Fruit fly (Drosophila melanogaster) whole organism, pupa: ENCODE results near the gene sog.

Source experiments
- CG10348 ChIP-seq: fragments of 200-800 bp; sonication (Bioruptor generic); IDR thresholded peaks from 2 replicates; pipeline ENCODE4 v1.3.6; 2022; ENCODE audit warnings: missing biosample characterization, missing genetic modification characterization
- CG12605 ChIP-seq: fragments of 200-800 bp; sonication (Bioruptor generic); IDR thresholded peaks from 2 replicates; pipeline ENCODE4 v1.3.6; 2022; ENCODE audit warnings: missing biosample characterization, missing genetic modification characterization
- CG13204 ChIP-seq: fragments of 200-800 bp; sonication (Bioruptor generic); optimal IDR thresholded peaks from 2 replicates; lab custom pipeline; 2018; ENCODE audit warnings: missing biosample characterization, mild to moderate bottlenecking, missing genetic modification characterization, moderate library complexity
- CG14655 ChIP-seq: fragments of 200-800 bp; sonication (Bioruptor generic); optimal IDR thresholded peaks from 3 replicates; lab custom pipeline; 2017; ENCODE audit warnings: mild to moderate bottlenecking, missing biosample characterization, missing genetic modification reagents, missing genetic modification characterization
- CG15710 ChIP-seq: fragments of 200-800 bp; sonication (Bioruptor generic); optimal IDR thresholded peaks from 2 replicates; lab custom pipeline; 2018; ENCODE audit warnings: missing biosample characterization, mild to moderate bottlenecking, missing genetic modification characterization, moderate library complexity
- CG17806 ChIP-seq: fragments of 200-800 bp; sonication (Bioruptor generic); optimal IDR thresholded peaks from 2 replicates; lab custom pipeline; 2018; ENCODE audit warnings: missing biosample characterization, mild to moderate bottlenecking, missing genetic modification characterization, moderate library complexity
- CG32121 ChIP-seq: fragments of 200-800 bp; sonication (Bioruptor generic); IDR thresholded peaks from 2 replicates; pipeline ENCODE4 v1.3.6; 2022; ENCODE audit warnings: missing biosample characterization, missing genetic modification characterization
- CG34367 ChIP-seq: fragments of 200-800 bp; sonication (Bioruptor generic); optimal IDR thresholded peaks from 2 replicates; lab custom pipeline; 2018; ENCODE audit warnings: missing biosample characterization, mild to moderate bottlenecking, missing genetic modification characterization
- CG4496 ChIP-seq: fragments of 200-800 bp; sonication (Bioruptor generic); IDR thresholded peaks from 3 replicates; pipeline ENCODE4 v1.3.6; 2022; ENCODE audit warnings: missing biosample characterization, missing genetic modification characterization
- CG8159 ChIP-seq: fragments of 200-800 bp; sonication (Bioruptor generic); optimal IDR thresholded peaks from 3 replicates; lab custom pipeline; 2018; ENCODE audit warnings: missing biosample characterization, mild to moderate bottlenecking, missing genetic modification characterization, moderate library complexity
- CG8301 ChIP-seq: fragments of 200-800 bp; sonication (Bioruptor generic); optimal IDR thresholded peaks from 2 replicates; lab custom pipeline; 2018; ENCODE audit warnings: missing biosample characterization, mild to moderate bottlenecking, missing genetic modification characterization
- CG9948 ChIP-seq: fragments of 200-800 bp; sonication (Bioruptor generic); optimal IDR thresholded peaks from 2 replicates; lab custom pipeline; 2018; ENCODE audit warnings: missing biosample characterization, mild to moderate bottlenecking, missing genetic modification characterization, moderate library complexity
- D1 ChIP-seq: fragments of 200-800 bp; sonication (Bioruptor generic); optimal IDR thresholded peaks from 2 replicates; lab custom pipeline; 2018; ENCODE audit warnings: missing biosample characterization, mild to moderate bottlenecking, missing genetic modification characterization, moderate library complexity
- EcR ChIP-seq: fragments of 200-800 bp; sonication (Bioruptor generic); optimal IDR thresholded peaks from 3 replicates; lab custom pipeline; 2019; ENCODE audit warnings: missing biosample characterization, missing genetic modification characterization, mild to moderate bottlenecking, moderate library complexity, missing genetic modification reagents
- Ets98B ChIP-seq: fragments of 200-800 bp; sonication (Bioruptor generic); IDR thresholded peaks from 2 replicates; pipeline ENCODE4 v1.3.6; 2022; ENCODE audit warnings: missing biosample characterization, missing genetic modification characterization
- Pif1A ChIP-seq: fragments of 200-800 bp; sonication (Bioruptor generic); optimal IDR thresholded peaks from 3 replicates; lab custom pipeline; 2016; ENCODE audit warnings: missing biosample characterization, missing genetic modification characterization
- Pif1B ChIP-seq: fragments of 200-800 bp; sonication (Bioruptor generic); optimal IDR thresholded peaks from 3 replicates; lab custom pipeline; 2016; ENCODE audit warnings: missing biosample characterization, missing genetic modification characterization
- Snoo ChIP-seq: fragments of 200-800 bp; sonication (Bioruptor generic); optimal IDR thresholded peaks from 3 replicates; lab custom pipeline; 2017; ENCODE audit warnings: missing biosample characterization, mild to moderate bottlenecking, missing genetic modification characterization, inconsistent platforms
- fd96Ca ChIP-seq: fragments of 200-800 bp; sonication (Bioruptor generic); IDR thresholded peaks from 3 replicates; pipeline ENCODE4 v1.3.6; 2022; ENCODE audit warnings: missing biosample characterization, missing genetic modification characterization
- gl ChIP-seq: fragments of 200-800 bp; sonication (Bioruptor generic); optimal IDR thresholded peaks from 2 replicates; lab custom pipeline; 2018; ENCODE audit warnings: missing biosample characterization, mild to moderate bottlenecking, missing genetic modification characterization
- rn ChIP-seq: fragments of 200-800 bp; sonication (Bioruptor generic); IDR thresholded peaks from 2 replicates; pipeline ENCODE4 v1.3.6; 2022; ENCODE audit warnings: missing biosample characterization, missing genetic modification characterization

sog gene

dm6 chrX:15623809-15624208 is 9.4 kb downstream of the sog start:
- TF ChIP-seq rn (GFP tag; lab: Robert Waterston, UW): no peak
- TF ChIP-seq CG17806 (tag; lab: Kevin White, UChicago): no peak
- no peak for TF ChIP-seq CG14655 (GFP tag; lab: Kevin White, UChicago)
- no peak for TF ChIP-seq CG34367
- no peak for TF ChIP-seq EcR (GFP tag; lab: Kevin White, UChicago)
- no peak for TF ChIP-seq Pif1A (GFP tag; lab: Kevin White, UChicago)
- TF ChIP-seq CG8301 (tag; lab: Kevin White, UChicago): no peak

- TF ChIP-seq CG4496 (GFP tag; lab: Robert Waterston, UW): peak; percentile 95
- TF ChIP-seq Pif1B (GFP tag; lab: Kevin White, UChicago): peak; percentile 83
- TF ChIP-seq Pif1A (GFP tag; lab: Kevin White, UChicago): peak; percentile 86
- no peak for TF ChIP-seq D1
- peak; percentile 53 for TF ChIP-seq gl (tag; lab: Kevin White, UChicago)
- peak; percentile 90 for TF ChIP-seq Ets98B (GFP tag; lab: Robert Waterston, UW)
- TF ChIP-seq rn (GFP tag; lab: Robert Waterston, UW): peak; percentile 62; the same call in 1 of the 2 replicates
- TF ChIP-seq CG14655 (GFP tag; lab: Kevin White, UChicago): peak; percentile 82
- peak; percentile 60 for TF ChIP-seq CG34367
- TF ChIP-seq fd96Ca: peak; percentile 90
- TF ChIP-seq CG8159: peak; percentile 68
- TF ChIP-seq CG15710: peak; percentile 69
- TF ChIP-seq EcR (GFP tag; lab: Kevin White, UChicago): no peak
- TF ChIP-seq Snoo (tag; lab: Kevin White, UChicago): peak; percentile 74
- TF ChIP-seq CG10348 (GFP tag; lab: Robert Waterston, UW): 0 out of 2 replicates have a peak, but pooled peaks have one; percentile 5
- TF ChIP-seq CG8301 (tag; lab: Kevin White, UChicago): peak; percentile 80
- peak; percentile 57 for TF ChIP-seq CG13204
- peak; percentile 91 for TF ChIP-seq CG32121 (GFP tag; lab: Robert Waterston, UW)
- TF ChIP-seq CG12605 (GFP tag; lab: Robert Waterston, UW): peak; percentile 90
- TF ChIP-seq CG17806 (tag; lab: Kevin White, UChicago): peak; percentile 62
- TF ChIP-seq CG9948 (tag; lab: Kevin White, UChicago): peak; percentile 55
- TF ChIP-seq, all 21 proteins: peak for 19
Measured at dm6 chrX:15622970-15623402, 10.2 kb downstream of the sog start.

DNA sequence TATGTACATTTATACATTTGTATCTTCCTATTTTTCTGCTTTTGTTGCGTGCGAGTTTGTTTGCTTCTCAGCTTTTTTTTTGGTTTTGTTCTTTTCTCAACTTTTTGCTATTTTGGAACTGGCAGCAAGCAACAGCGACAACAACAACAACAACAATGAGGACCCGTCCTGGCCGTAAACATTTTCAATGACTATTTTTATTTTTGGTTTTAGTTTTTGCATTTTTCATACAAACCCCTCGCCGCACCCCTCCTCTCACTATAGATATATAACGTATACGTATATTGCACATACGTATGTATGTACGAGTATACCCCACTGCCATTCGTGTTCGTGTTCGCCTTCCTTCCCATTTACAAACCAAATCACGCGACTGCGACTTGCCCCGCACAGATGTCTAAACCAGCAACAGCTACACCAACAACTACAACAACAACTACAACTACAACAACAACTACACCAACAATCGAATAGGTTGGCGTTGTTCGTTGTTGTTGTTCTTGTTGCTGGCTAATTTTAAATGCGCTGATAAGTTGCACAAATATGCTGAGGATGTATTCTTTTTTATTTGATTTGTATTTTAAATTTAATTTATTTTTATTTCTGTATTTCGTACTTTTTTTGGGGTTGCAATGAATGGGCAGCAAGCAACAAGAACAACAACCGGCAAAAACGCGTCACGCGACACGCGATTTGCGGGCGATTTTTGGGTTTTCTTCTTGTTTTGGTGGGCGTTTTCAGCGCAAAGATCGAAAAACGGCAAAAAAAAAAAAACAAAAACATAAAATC is 12.6 kb downstream of the sog start:
- TF ChIP-seq CG13204 (peak; percentile 57), CG17806 (tag; lab: Kevin White, UChicago) (peak; percentile 6), CG34367 (peak; percentile 34), D1 (no peak), Snoo (tag; lab: Kevin White, UChicago) (no peak), CG12605 (GFP tag; lab: Robert Waterston, UW) (peak; percentile 75; the same call in 1 of the 2 replicates), Ets98B (GFP tag; lab: Robert Waterston, UW) (peak; percentile 44), CG4496 (GFP tag; lab: Robert Waterston, UW) (peak; percentile 76), CG9948 (tag; lab: Kevin White, UChicago) (no peak), gl (tag; lab: Kevin White, UChicago) (peak; percentile 59), EcR (GFP tag; lab: Kevin White, UChicago) (no peak), CG14655 (GFP tag; lab: Kevin White, UChicago) (peak; percentile 67), Pif1B (GFP tag; lab: Kevin White, UChicago) (peak; percentile 3), CG8301 (tag; lab: Kevin White, UChicago) (peak; percentile 52), CG32121 (GFP tag; lab: Robert Waterston, UW) (peak; percentile 64), fd96Ca (peak; percentile 78), Pif1A (GFP tag; lab: Kevin White, UChicago) (peak; percentile 4), CG10348 (GFP tag; lab: Robert Waterston, UW) (no peak), rn (GFP tag; lab: Robert Waterston, UW) (no peak), CG8159 (peak; percentile 33), CG15710 (peak; percentile 35)

- TF ChIP-seq CG8301 (tag; lab: Kevin White, UChicago): no peak
- TF ChIP-seq rn (GFP tag; lab: Robert Waterston, UW): no peak
Measured at dm6 chrX:15619631-15619960, 13.6 kb downstream of the sog start.

DNA sequence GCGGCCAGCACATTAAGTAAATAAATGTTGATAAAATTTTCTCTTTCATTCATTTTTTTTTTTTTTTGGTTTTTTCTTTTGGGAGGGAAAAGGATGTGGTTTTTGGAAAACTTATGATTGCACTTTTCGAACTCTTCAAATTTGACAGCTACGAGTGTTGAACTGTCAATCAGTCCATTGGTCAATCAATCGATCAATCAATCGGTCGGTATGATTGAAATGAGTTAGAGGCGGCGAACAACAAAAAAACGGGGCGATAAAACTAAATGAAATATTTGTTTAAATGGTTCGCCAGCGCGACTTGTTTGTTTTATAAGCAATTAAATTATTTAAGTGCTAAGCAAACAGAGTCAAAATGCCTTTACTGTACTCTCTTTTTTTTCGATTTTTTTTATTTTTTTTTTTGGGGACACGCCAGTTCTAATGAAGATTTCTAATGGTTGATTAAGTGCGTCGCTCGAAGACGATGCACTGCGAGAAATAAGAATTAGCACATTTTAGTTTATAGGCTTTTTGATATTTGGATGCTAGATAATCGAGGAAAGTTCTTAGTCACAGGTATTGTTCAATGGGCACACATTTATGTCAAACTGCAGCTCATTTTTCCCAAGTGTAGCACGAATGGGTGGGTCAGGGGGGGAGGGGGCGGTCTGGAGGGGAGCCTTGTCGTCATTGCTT is 14.1 kb downstream of the sog start:
- TF ChIP-seq Ets98B (GFP tag; lab: Robert Waterston, UW): peak; percentile 49; the same call in 1 of the 2 replicates
- TF ChIP-seq Pif1A (GFP tag; lab: Kevin White, UChicago): no peak
- TF ChIP-seq rn (GFP tag; lab: Robert Waterston, UW): no peak
- TF ChIP-seq CG12605 (GFP tag; lab: Robert Waterston, UW): 0 out of 2 replicates have a peak, but pooled peaks have one; percentile 21
- peak; percentile 23 for TF ChIP-seq Snoo (tag; lab: Kevin White, UChicago)
- TF ChIP-seq gl (tag; lab: Kevin White, UChicago): no peak
- peak; percentile 67; the same call in 2 of the 3 replicates for TF ChIP-seq fd96Ca
- peak; percentile 44 for TF ChIP-seq CG14655 (GFP tag; lab: Kevin White, UChicago)
- peak; percentile 40; the same call in 1 of the 2 replicates for TF ChIP-seq CG32121 (GFP tag; lab: Robert Waterston, UW)
- peak; percentile 69; the same call in 2 of the 3 replicates for TF ChIP-seq CG4496 (GFP tag; lab: Robert Waterston, UW)
- TF ChIP-seq, all 21 proteins: peak for 7
